Worm (Caenorhabditis elegans) whole organism, mixed stage, embryonic: ENCODE data around the gene K09C4.9.

Experiments
- M03D4.4 ChIP-seq: sonication (generic microtip); optimal IDR thresholded peaks from 2 replicates; lab custom pipeline; 2017; ENCODE audit warnings: mild to moderate bottlenecking, missing genetic modification characterization, missing compliant biosample characterization
- bed-3 ChIP-seq: fragments of 200-800 bp; sonication (Bioruptor generic); optimal IDR thresholded peaks from 3 replicates; lab custom pipeline; 2018; ENCODE audit warnings: mild to moderate bottlenecking, missing genetic modification characterization, moderate library complexity, missing compliant biosample characterization
- blmp-1 ChIP-seq: fragments of 150-350 bp; optimal IDR thresholded peaks from 2 replicates; lab custom pipeline; 2014; ENCODE audit warnings: missing biosample characterization, missing genetic modification characterization
- ceh-39 ChIP-seq: fragments of 150-350 bp; optimal IDR thresholded peaks from 2 replicates; lab custom pipeline; 2014; ENCODE audit warnings: missing biosample characterization, missing genetic modification characterization
- ceh-43 ChIP-seq: fragments of 200-800 bp; sonication (Bioruptor generic); optimal IDR thresholded peaks from 2 replicates; lab custom pipeline; 2018; ENCODE audit warnings: mild to moderate bottlenecking, missing genetic modification characterization, moderate library complexity, missing compliant biosample characterization
- ceh-83 ChIP-seq: fragments of 200-800 bp; sonication (Bioruptor generic); optimal IDR thresholded peaks from 2 replicates; lab custom pipeline; 2018; ENCODE audit warnings: mild to moderate bottlenecking, missing genetic modification characterization, missing compliant biosample characterization
- ces-1 ChIP-seq: fragments of 150-350 bp; optimal IDR thresholded peaks from 2 replicates; lab custom pipeline; 2014; ENCODE audit warnings: missing biosample characterization, missing genetic modification reagents, missing genetic modification characterization
- drap-1 ChIP-seq: fragments of 200-800 bp; sonication (Bioruptor generic); optimal IDR thresholded peaks from 3 replicates; lab custom pipeline; 2018; ENCODE audit warnings: mild to moderate bottlenecking, missing genetic modification characterization, missing compliant biosample characterization
- elt-1 ChIP-seq: sonication (generic microtip); optimal IDR thresholded peaks from 2 replicates; lab custom pipeline; 2017; ENCODE audit warnings: missing genetic modification characterization, mild to moderate bottlenecking, missing compliant biosample characterization, antibody characterized with exemption, moderate library complexity, borderline replicate concordance; ENCODE audit not compliant: insufficient read depth
- elt-3 ChIP-seq: fragments of 150-350 bp; optimal IDR thresholded peaks from 2 replicates; lab custom pipeline; 2014; ENCODE audit warnings: missing biosample characterization, missing genetic modification characterization
- flh-1 ChIP-seq: fragments of 200-800 bp; sonication (Bioruptor generic); optimal IDR thresholded peaks from 2 replicates; lab custom pipeline; 2018; ENCODE audit warnings: mild to moderate bottlenecking, missing genetic modification characterization, moderate library complexity, missing compliant biosample characterization
- ham-2 ChIP-seq: fragments of 200-800 bp; sonication (Bioruptor generic); optimal IDR thresholded peaks from 2 replicates; lab custom pipeline; 2018; ENCODE audit warnings: mild to moderate bottlenecking, missing genetic modification characterization, missing compliant biosample characterization
- hlh-1 ChIP-seq: fragments of 150-350 bp; optimal IDR thresholded peaks from 2 replicates; lab custom pipeline; 2014; ENCODE audit warnings: missing biosample characterization, missing genetic modification reagents, missing genetic modification characterization
- lin-13 ChIP-seq: fragments of 150-350 bp; optimal IDR thresholded peaks from 2 replicates; lab custom pipeline; 2014; ENCODE audit warnings: missing biosample characterization, missing genetic modification characterization
- lin-32 ChIP-seq: fragments of 200-800 bp; sonication (Bioruptor generic); optimal IDR thresholded peaks from 2 replicates; lab custom pipeline; 2018; ENCODE audit warnings: mild to moderate bottlenecking, missing genetic modification characterization, missing compliant biosample characterization
- lsy-2 ChIP-seq: fragments of 150-350 bp; optimal IDR thresholded peaks from 2 replicates; lab custom pipeline; 2014; ENCODE audit warnings: missing biosample characterization, missing genetic modification characterization
- mab-5 ChIP-seq: fragments of 150-350 bp; optimal IDR thresholded peaks from 2 replicates; lab custom pipeline; 2014; ENCODE audit warnings: missing biosample characterization, missing genetic modification characterization
- mls-2 ChIP-seq: sonication (generic microtip); optimal IDR thresholded peaks from 2 replicates; lab custom pipeline; 2016; ENCODE audit warnings: mild to moderate bottlenecking, missing genetic modification characterization, moderate library complexity, missing compliant biosample characterization
- nhr-12 ChIP-seq: fragments of 150-350 bp; optimal IDR thresholded peaks from 2 replicates; lab custom pipeline; 2014; ENCODE audit warnings: missing biosample characterization, missing genetic modification characterization
- nhr-2 ChIP-seq: fragments of 150-350 bp; optimal IDR thresholded peaks from 2 replicates; lab custom pipeline; 2014; ENCODE audit warnings: missing biosample characterization, missing genetic modification characterization
- nhr-237 ChIP-seq: fragments of 150-350 bp; optimal IDR thresholded peaks from 2 replicates; lab custom pipeline; 2014; ENCODE audit warnings: missing biosample characterization, missing genetic modification characterization
- nhr-28 ChIP-seq: fragments of 150-350 bp; optimal IDR thresholded peaks from 2 replicates; lab custom pipeline; 2014; ENCODE audit warnings: missing biosample characterization, missing genetic modification characterization
- nhr-76 ChIP-seq: sonication (generic microtip); optimal IDR thresholded peaks from 2 replicates; lab custom pipeline; 2017; ENCODE audit warnings: missing biosample characterization, missing genetic modification characterization
- pha-4 ChIP-seq: fragments of 150-350 bp; optimal IDR thresholded peaks from 2 replicates; lab custom pipeline; 2018; ENCODE audit warnings: missing biosample characterization, missing genetic modification reagents, missing genetic modification characterization
- sem-2 ChIP-seq: fragments of 200-800 bp; sonication (Bioruptor generic); optimal IDR thresholded peaks from 2 replicates; lab custom pipeline; 2018; ENCODE audit warnings: mild to moderate bottlenecking, missing genetic modification characterization, missing compliant biosample characterization
- snpc-4 ChIP-seq: fragments of 150-350 bp; optimal IDR thresholded peaks from 2 replicates; lab custom pipeline; 2014; ENCODE audit warnings: missing biosample characterization, missing genetic modification characterization
- sptf-1 ChIP-seq: sonication (generic microtip); optimal IDR thresholded peaks from 2 replicates; lab custom pipeline; 2017; ENCODE audit warnings: mild to moderate bottlenecking, missing genetic modification characterization, moderate library complexity, missing compliant biosample characterization
- tbx-8 ChIP-seq: fragments of 200-800 bp; sonication (Bioruptor generic); optimal IDR thresholded peaks from 2 replicates; lab custom pipeline; 2018; ENCODE audit warnings: mild to moderate bottlenecking, missing genetic modification characterization, moderate library complexity, missing compliant biosample characterization
- unc-120 ChIP-seq: sonication (generic microtip); optimal IDR thresholded peaks from 2 replicates; lab custom pipeline; 2017; ENCODE audit warnings: missing genetic modification characterization, missing compliant biosample characterization; ENCODE audit not compliant: poor library complexity, severe bottlenecking
- unc-39 ChIP-seq: fragments of 150-350 bp; optimal IDR thresholded peaks from 2 replicates; lab custom pipeline; 2014; ENCODE audit warnings: missing biosample characterization, missing genetic modification characterization
- unc-62 ChIP-seq: fragments of 150-350 bp; optimal IDR thresholded peaks from 2 replicates; lab custom pipeline; 2014; ENCODE audit warnings: missing biosample characterization, missing genetic modification reagents, missing genetic modification characterization
- zip-8 ChIP-seq: fragments of 150-350 bp; optimal IDR thresholded peaks from 2 replicates; lab custom pipeline; 2014; ENCODE audit warnings: missing biosample characterization, missing genetic modification characterization
- ztf-11 ChIP-seq: fragments of 150-350 bp; optimal IDR thresholded peaks from 2 replicates; lab custom pipeline; 2014; ENCODE audit warnings: missing biosample characterization, missing genetic modification characterization

The K09C4.9 gene

ce11 chrX:3310702-3311101, 39.1 kb upstream of the K09C4.9 start:
- no peak for TF ChIP-seq nhr-28 (tag; lab: Kevin White, UChicago)
- TF ChIP-seq mls-2 (tag; lab: Kevin White, UChicago), result peak; percentile 35
- TF ChIP-seq bed-3, result no peak
- no peak for TF ChIP-seq drap-1 (GFP tag; lab: Kevin White, UChicago)
- TF ChIP-seq lsy-2 (tag; lab: Kevin White, UChicago), result no peak
- TF ChIP-seq elt-1, result no peak
- no peak for TF ChIP-seq M03D4.4 (tag; lab: Kevin White, UChicago)
- no peak for TF ChIP-seq ham-2
- peak; percentile 90 for TF ChIP-seq nhr-2 (tag; lab: Kevin White, UChicago)
- TF ChIP-seq nhr-237 (tag; lab: Kevin White, UChicago), result no peak
- no peak for TF ChIP-seq ztf-11 (tag; lab: Kevin White, UChicago)
- TF ChIP-seq sptf-1 (tag; lab: Kevin White, UChicago), result peak; percentile 44
- TF ChIP-seq ceh-43 (GFP tag; lab: Kevin White, UChicago), result peak; percentile 63
- TF ChIP-seq unc-120 (tag; lab: Kevin White, UChicago), result no peak
- no peak for TF ChIP-seq nhr-12 (tag; lab: Kevin White, UChicago)

DNA sequence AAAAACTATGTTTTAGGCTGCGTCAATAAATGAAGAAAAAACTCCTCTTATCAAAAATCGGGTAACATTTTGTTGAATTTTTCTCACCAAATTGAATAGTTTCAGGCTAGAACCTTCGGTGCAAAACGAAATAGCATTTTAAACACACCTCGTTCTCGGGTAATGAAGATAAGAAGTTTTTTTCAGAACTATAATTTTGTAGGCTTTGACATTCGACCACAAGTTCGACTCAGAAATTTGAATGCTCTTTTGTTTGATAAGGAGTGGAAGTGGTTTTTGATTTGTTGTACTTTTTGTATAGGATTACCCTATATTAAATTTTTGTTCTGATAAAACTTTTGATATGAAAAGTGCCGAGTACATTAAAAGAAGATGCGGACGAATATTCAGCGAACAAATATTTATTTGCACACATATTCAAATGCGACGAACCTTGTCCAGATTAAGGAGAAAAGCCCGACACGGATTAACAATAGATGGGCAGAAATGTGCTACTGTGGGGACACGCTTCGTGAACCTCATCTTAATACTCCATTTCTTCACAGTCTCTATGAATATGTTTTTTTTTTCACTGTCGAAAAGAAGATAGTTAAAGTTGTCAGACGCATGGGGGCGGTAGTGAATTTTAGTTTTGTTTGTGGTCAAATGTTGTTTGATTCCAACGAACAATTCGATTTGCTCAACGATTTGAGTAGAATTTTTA, 35.2 kb upstream of the K09C4.9 start:
- TF ChIP-seq pha-4 (tag; lab: Kevin White, UChicago) (peak; percentile 53), nhr-12 (tag; lab: Kevin White, UChicago) (no peak), mab-5 (tag; lab: Kevin White, UChicago) (no peak)
- TF ChIP-seq, all 35 proteins: peak for 1

ce11 chrX:3304068-3304467, 32.5 kb upstream of the K09C4.9 start, which contains the start of gene F11D5.7:
F11D5.7 (plus strand) TSS chrX:3304368.
- TF ChIP-seq nhr-12 (tag; lab: Kevin White, UChicago), result no peak
- no peak for TF ChIP-seq mab-5 (tag; lab: Kevin White, UChicago)
- TF ChIP-seq ceh-39 (tag; lab: Kevin White, UChicago), result no peak
- no peak for TF ChIP-seq drap-1 (GFP tag; lab: Kevin White, UChicago)
- no peak for TF ChIP-seq hlh-1 (tag; lab: Kevin White, UChicago)
- no peak for TF ChIP-seq pha-4 (tag; lab: Kevin White, UChicago)
- TF ChIP-seq unc-39, result no peak
- no peak for TF ChIP-seq ces-1 (GFP tag; lab: Kevin White, UChicago)
- no peak for TF ChIP-seq flh-1 (GFP tag; lab: Kevin White, UChicago)
- TF ChIP-seq ceh-83 (GFP tag; lab: Kevin White, UChicago), result no peak
- TF ChIP-seq tbx-8, result no peak
- TF ChIP-seq M03D4.4 (tag; lab: Kevin White, UChicago), result no peak
- TF ChIP-seq mls-2 (tag; lab: Kevin White, UChicago), result no peak
- TF ChIP-seq zip-8, result no peak
- no peak for TF ChIP-seq sem-2

- TF ChIP-seq zip-8 (no peak), ces-1 (GFP tag; lab: Kevin White, UChicago) (no peak), nhr-76 (tag; lab: Kevin White, UChicago) (no peak), nhr-237 (tag; lab: Kevin White, UChicago) (no peak), snpc-4 (no peak), ztf-11 (tag; lab: Kevin White, UChicago) (no peak), sem-2 (no peak)
These were observed 30.2 kb upstream of the K09C4.9 start, which contains the start of gene F11D5.5 for ce11 chrX:3301770-3302169. F11D5.5 (plus strand) TSS chrX:3302070.

- TF ChIP-seq unc-120 (tag; lab: Kevin White, UChicago) (no peak), M03D4.4 (tag; lab: Kevin White, UChicago) (no peak), lin-13 (tag; lab: Kevin White, UChicago) (no peak), blmp-1 (tag; lab: Kevin White, UChicago) (no peak), nhr-2 (tag; lab: Kevin White, UChicago) (no peak), nhr-237 (tag; lab: Kevin White, UChicago) (no peak), tbx-8 (no peak), elt-3 (tag; lab: Kevin White, UChicago) (no peak), unc-62 (GFP tag; lab: Kevin White, UChicago) (no peak), lin-32 (no peak), sptf-1 (tag; lab: Kevin White, UChicago) (no peak)
These were observed 29.0 kb upstream of the K09C4.9 start for ce11 chrX:3300582-3300981.
